Worm (Caenorhabditis elegans): Measurements from ENCODE around the gene clec-4.
"Not testable (repeated sequence)": the region's sequence is repeated elsewhere in the genome, so short reads cannot be mapped to it uniquely, and the experiment has no call there.

Gene clec-4

ce11 chrII:12541670-12542080 is 39.2 kb downstream of the clec-4 start (continued):
- TF ChIP-seq madf-6 (GFP tag; IDR thresholded peaks at IDR 0.05) (peak; percentile 63), let-607 (tag; optimal IDR thresholded peaks at IDR 0.05) (peak; percentile 32 to 38), athp-1 (tag; optimal IDR thresholded peaks at IDR 0.05) (peak; percentile 27), B0035.1 (tag; optimal IDR thresholded peaks at IDR 0.05) (peak; percentile 51), nhr-90 (tag; optimal IDR thresholded peaks at IDR 0.05) (peak; percentile 88), attf-3 (GFP tag; conservative IDR thresholded peaks at IDR 0.05) (peak; percentile 57; the same call in 1 of the 2 replicates), mes-4 (tag; optimal IDR thresholded peaks at IDR 0.05) (peak; percentile 55), B0019.2 (GFP tag; conservative IDR thresholded peaks at IDR 0.05) (0 out of 2 replicates have a peak, but pooled peaks have one; percentile 26), F23B12.7 (tag; optimal IDR thresholded peaks at IDR 0.05; ENCODE audit: insufficient read depth) (peak; percentile 76), tbp1 (GFP tag; optimal IDR thresholded peaks at IDR 0.05) (peak; percentile 91), D2030.7 (GFP tag; IDR thresholded peaks at IDR 0.05) (peak; percentile 80), egl-44 (GFP tag; IDR thresholded peaks at IDR 0.05) (0 out of 2 replicates have a peak, but pooled peaks have one; percentile 64), K12H6.12 (tag; optimal IDR thresholded peaks at IDR 0.05) (peak; percentile 9), dox-1 (GFP tag; IDR thresholded peaks at IDR 0.05) (peak; percentile 80), Y79H2A.3 (GFP tag; conservative IDR thresholded peaks at IDR 0.05) (0 out of 2 replicates have a peak, but pooled peaks have one; percentile 53), rcor-1 (GFP tag; IDR thresholded peaks at IDR 0.05) (peak; percentile 17; the same call in 1 of the 2 replicates), ztf-26 (tag; optimal IDR thresholded peaks at IDR 0.05) (peak; percentile 40), ztf-18 (tag; optimal IDR thresholded peaks at IDR 0.05) (peak; percentile 65), nhr-80 (tag; optimal IDR thresholded peaks at IDR 0.05) (peak; percentile 52), ceh-40 (GFP tag; IDR thresholded peaks at IDR 0.05) (0 out of 2 replicates have a peak, but pooled peaks have one; percentile 40), madf-10 (tag; optimal IDR thresholded peaks at IDR 0.05) (peak; percentile 39), him-1 (tag; optimal IDR thresholded peaks at IDR 0.05) (peak; percentile 89), mxl-1 (tag; optimal IDR thresholded peaks at IDR 0.05) (peak; percentile 65), T26A5.8 (tag; optimal IDR thresholded peaks at IDR 0.05) (peak; percentile 30), lin-54 (GFP tag; optimal IDR thresholded peaks at IDR 0.05) (peak; percentile 41), T07F8.4 (tag; optimal IDR thresholded peaks at IDR 0.05) (peak; percentile 69), K11D2.4 (GFP tag; IDR thresholded peaks at IDR 0.05) (0 out of 2 replicates have a peak, but pooled peaks have one; percentile 11), zim-3 (tag; optimal IDR thresholded peaks at IDR 0.05) (peak; percentile 73), lsl-1 (GFP tag; optimal IDR thresholded peaks at IDR 0.05) (peak; percentile 48), lin-26 (GFP tag; IDR thresholded peaks at IDR 0.05) (peak; percentile 90), hlh-12 (tag; optimal IDR thresholded peaks at IDR 0.05) (peak; percentile 71), mel-28 (tag; optimal IDR thresholded peaks at IDR 0.05; ENCODE audit: borderline replicate concordance) (peak; percentile 3), ama-1 (GFP tag; optimal IDR thresholded peaks at IDR 0.05) (peak; percentile 48 to 59), snpc-1.1 (tag; optimal IDR thresholded peaks at IDR 0.05; ENCODE audit: insufficient read depth) (peak; percentile 76), hmg-1.2 (GFP tag; IDR thresholded peaks at IDR 0.05) (peak; percentile 62; the same call in 1 of the 2 replicates), hsf-1 (GFP tag; IDR thresholded peaks at IDR 0.05) (0 out of 2 replicates have a peak, but pooled peaks have one; percentile 14), xnd-1 (tag; optimal IDR thresholded peaks at IDR 0.05) (peak; percentile 3), B0261.1 (tag; optimal IDR thresholded peaks at IDR 0.05) (peak; percentile 94), nhr-179 (tag; optimal IDR thresholded peaks at IDR 0.05) (peak; percentile 51), attf-5 (GFP tag; optimal IDR thresholded peaks at IDR 0.05) (peak; percentile 48), Y53G8AR.9 (GFP tag; conservative IDR thresholded peaks at IDR 0.05) (0 out of 2 replicates have a peak, but pooled peaks have one; percentile 55), rpc-1 (optimal IDR thresholded peaks at IDR 0.05) (peak; percentile 85), rpc-1 (tag; optimal IDR thresholded peaks at IDR 0.05) (peak; percentile 96), ztf-28 (GFP tag; IDR thresholded peaks at IDR 0.05) (0 out of 2 replicates have a peak, but pooled peaks have one; percentile 42), pbrm-1 (GFP tag; IDR thresholded peaks at IDR 0.05) (peak; percentile 49; the same call in 1 of the 2 replicates), ZK185.1 (tag; optimal IDR thresholded peaks at IDR 0.05; ENCODE audit: poor library complexity, severe bottlenecking) (peak; percentile 77)
- TF ChIP-seq ama-1 (optimal IDR thresholded peaks at IDR 0.05): not testable (repeated sequence)

All from whole organism, young adult.